Worm (Caenorhabditis elegans) whole organism, L4 larva: ENCODE results near the gene F35G2.3.
A peak's percentile ranks its signal among the peaks of the same experiment; 100 is the strongest.

Source experiments
- T20F7.1 ChIP-seq: fragments of 200-800 bp; sonication (Bioruptor generic); optimal IDR thresholded peaks from 2 replicates; lab custom pipeline; 2018; ENCODE audit warnings: mild to moderate bottlenecking, missing genetic modification characterization, missing compliant biosample characterization
- T26A8.4 ChIP-seq: fragments of 200-800 bp; sonication (Bioruptor generic); IDR thresholded peaks from 2 replicates; pipeline ENCODE4 v1.3.6; 2022; ENCODE audit warnings: missing genetic modification characterization, missing compliant biosample characterization
- hlh-11 ChIP-seq: fragments of 200-800 bp; sonication (Bioruptor generic); optimal IDR thresholded peaks from 2 replicates; lab custom pipeline; 2018; ENCODE audit warnings: mild to moderate bottlenecking, missing genetic modification characterization, missing compliant biosample characterization
- jun-1 ChIP-seq: fragments of 150-350 bp; optimal IDR thresholded peaks from 2 replicates; lab custom pipeline; 2014; ENCODE audit warnings: missing biosample characterization, missing genetic modification reagents, missing genetic modification characterization
- lin-13 ChIP-seq: fragments of 150-350 bp; optimal IDR thresholded peaks from 2 replicates; lab custom pipeline; 2014; ENCODE audit warnings: missing biosample characterization, missing genetic modification reagents, missing genetic modification characterization
- lsy-2 ChIP-seq, 2 experiments: fragments of 150-350 bp in 1 of 2; sonication (generic microtip) in 1 of 2; optimal IDR thresholded peaks; 2 replicates each; lab custom pipeline; 2014 to 2017; ENCODE audit warnings: missing biosample characterization in 2 of 2, missing genetic modification characterization in 2 of 2
- mep-1 ChIP-seq: fragments of 150-350 bp; sonication (generic microtip); optimal IDR thresholded peaks from 3 replicates; lab custom pipeline; 2014; ENCODE audit warnings: missing biosample characterization, missing genetic modification characterization
- mxl-2 ChIP-seq: fragments of 200-800 bp; sonication (Bioruptor generic); conservative IDR thresholded peaks from 2 replicates; pipeline ENCODE4 v1.3.6; 2022; ENCODE audit warnings: missing genetic modification reagents, missing genetic modification characterization, missing compliant biosample characterization
- nhr-11 ChIP-seq: fragments of 150-350 bp; optimal IDR thresholded peaks from 2 replicates; lab custom pipeline; 2014; ENCODE audit warnings: missing biosample characterization, missing genetic modification characterization
- nhr-6 ChIP-seq: fragments of 150-350 bp; optimal IDR thresholded peaks from 2 replicates; lab custom pipeline; 2014; ENCODE audit warnings: missing biosample characterization, missing genetic modification characterization
- unc-62 ChIP-seq, 3 experiments: fragments of 150-350 bp in 1 of 3; sonication (generic microtip); optimal IDR thresholded peaks in 2 of 3; peaks in 1 of 3; 1 replicate in 1 of 3; 2 replicates in 2 of 3; lab custom pipeline; 2014 to 2017; ENCODE audit warnings: missing biosample characterization in 3 of 3, missing genetic modification characterization in 3 of 3, missing genetic modification reagents in 3 of 3, missing genotype in 1 of 3

- TF ChIP-seq mep-1 (tag; lab: Kevin White, UChicago) (no peak), lsy-2 (tag; optimal IDR thresholded peaks at IDR 0.05; lab: Kevin White, UChicago) (no peak), hlh-11 (tag; lab: Kevin White, UChicago) (no peak), lin-13 (no peak), unc-62 (GFP tag; optimal IDR thresholded peaks at IDR 0.05 in 1 of 2; lab: Kevin White, UChicago) (peak in 1 of 2 experiments; percentile 98), unc-62 (tag; optimal IDR thresholded peaks at IDR 0.05; lab: Kevin White, UChicago) (no peak), nhr-11 (tag; lab: Kevin White, UChicago) (no peak), mxl-2 (no peak), T26A8.4 (GFP tag; lab: Robert Waterston, UW) (no peak), jun-1 (tag; lab: Kevin White, UChicago) (no peak), T20F7.1 (GFP tag; lab: Kevin White, UChicago) (no peak), nhr-6 (tag; lab: Kevin White, UChicago) (no peak)
Measured at ce11 chrIV:12192104-12192763, 17.2 kb upstream of the F35G2.3 start.
